Fruit fly (Drosophila melanogaster) whole organism, embryonic: ENCODE data around the gene Dap160.

Source experiments
- CG10543 ChIP-seq: fragments of 200-800 bp; sonication (Bioruptor generic); optimal IDR thresholded peaks from 3 replicates; lab custom pipeline; 2017; ENCODE audit warnings: missing biosample characterization, mild to moderate bottlenecking, missing genetic modification characterization, moderate library complexity
- CG10654 ChIP-seq: fragments of 200-800 bp; sonication (Bioruptor generic); optimal IDR thresholded peaks from 2 replicates; lab custom pipeline; 2016; ENCODE audit warnings: missing biosample characterization, missing genetic modification characterization
- CG12104 ChIP-seq: fragments of 200-800 bp; sonication (Bioruptor generic); optimal IDR thresholded peaks from 3 replicates; lab custom pipeline; 2016; ENCODE audit warnings: missing biosample characterization, missing genetic modification characterization
- CG12236 ChIP-seq: fragments of 200-800 bp; sonication (Bioruptor generic); optimal IDR thresholded peaks from 2 replicates; lab custom pipeline; 2016; ENCODE audit warnings: missing biosample characterization, missing genetic modification characterization
- CG13123 ChIP-seq: fragments of 200-800 bp; sonication (Bioruptor generic); optimal IDR thresholded peaks from 2 replicates; lab custom pipeline; 2016; ENCODE audit warnings: missing biosample characterization, missing genetic modification characterization
- CG14667 ChIP-seq: fragments of 200-800 bp; sonication (Bioruptor generic); IDR thresholded peaks from 2 replicates; pipeline ENCODE4 v1.3.6; 2022; ENCODE audit warnings: missing biosample characterization, missing genetic modification characterization
- CG15011 ChIP-seq: fragments of 200-800 bp; sonication (Bioruptor generic); optimal IDR thresholded peaks from 3 replicates; lab custom pipeline; 2018; ENCODE audit warnings: missing biosample characterization, mild to moderate bottlenecking, missing genetic modification characterization
- CG1602 ChIP-seq: fragments of 200-800 bp; sonication (Bioruptor generic); optimal IDR thresholded peaks from 3 replicates; lab custom pipeline; 2016; ENCODE audit warnings: missing biosample characterization, missing genetic modification characterization
- CG17568 ChIP-seq: fragments of 200-800 bp; sonication (Bioruptor generic); optimal IDR thresholded peaks from 2 replicates; lab custom pipeline; 2018; ENCODE audit warnings: missing biosample characterization, mild to moderate bottlenecking, missing genetic modification characterization, moderate library complexity
- CG18011 ChIP-seq: fragments of 200-800 bp; sonication (Bioruptor generic); optimal IDR thresholded peaks from 2 replicates; lab custom pipeline; 2017; ENCODE audit warnings: missing biosample characterization, missing genetic modification characterization, mild to moderate bottlenecking, moderate library complexity, missing genotype
- CG1832 ChIP-seq: fragments of 200-800 bp; sonication (Bioruptor generic); optimal IDR thresholded peaks from 2 replicates; lab custom pipeline; 2017; ENCODE audit warnings: missing biosample characterization, mild to moderate bottlenecking, missing genetic modification characterization, inconsistent platforms
- CG2199 ChIP-seq: fragments of 200-800 bp; sonication (Bioruptor generic); IDR thresholded peaks from 3 replicates; pipeline ENCODE4 v1.3.6; 2022; ENCODE audit warnings: missing biosample characterization, missing genetic modification characterization
- CG30403 ChIP-seq: fragments of 200-800 bp; sonication (Bioruptor generic); optimal IDR thresholded peaks from 3 replicates; lab custom pipeline; 2016; ENCODE audit warnings: missing biosample characterization, missing genetic modification characterization
- CG34224 ChIP-seq: fragments of 200-800 bp; sonication (Bioruptor generic); IDR thresholded peaks from 3 replicates; pipeline ENCODE4 v1.3.6; 2022; ENCODE audit warnings: missing biosample characterization, missing genetic modification characterization; ENCODE audit not compliant: partially characterized antibody
- CG3847 ChIP-seq: fragments of 200-800 bp; sonication (Bioruptor generic); IDR thresholded peaks from 2 replicates; pipeline ENCODE4 v1.3.6; 2022; ENCODE audit warnings: missing biosample characterization, missing genetic modification characterization
- CG3995 ChIP-seq: fragments of 200-800 bp; sonication (Bioruptor generic); optimal IDR thresholded peaks from 3 replicates; lab custom pipeline; 2016; ENCODE audit warnings: missing biosample characterization, missing genetic modification characterization
- CG4854 ChIP-seq: fragments of 200-800 bp; sonication (Bioruptor generic); optimal IDR thresholded peaks from 2 replicates; lab custom pipeline; 2016; ENCODE audit warnings: missing biosample characterization, missing genetic modification characterization, inconsistent platforms
- CG9215 ChIP-seq: fragments of 200-800 bp; sonication (Bioruptor generic); IDR thresholded peaks from 2 replicates; pipeline ENCODE4 v1.3.6; 2022; ENCODE audit warnings: missing biosample characterization, missing genetic modification characterization
- CHES-1-like ChIP-seq: fragments of 200-800 bp; sonication (Bioruptor generic); optimal IDR thresholded peaks from 2 replicates; lab custom pipeline; 2016; ENCODE audit warnings: missing biosample characterization, missing genetic modification characterization
- CoRest ChIP-seq: fragments of 200-800 bp; sonication (Bioruptor generic); optimal IDR thresholded peaks from 3 replicates; lab custom pipeline; 2018; ENCODE audit warnings: missing biosample characterization, mild to moderate bottlenecking, missing genetic modification characterization, moderate library complexity
- Dek ChIP-seq: fragments of 200-800 bp; sonication (Bioruptor generic); optimal IDR thresholded peaks from 3 replicates; lab custom pipeline; 2019; ENCODE audit warnings: missing biosample characterization, mild to moderate bottlenecking, missing genetic modification characterization, moderate library complexity
- ERR ChIP-seq: fragments of 200-800 bp; sonication (Bioruptor generic); optimal IDR thresholded peaks from 2 replicates; lab custom pipeline; 2016; ENCODE audit warnings: missing biosample characterization, missing genetic modification characterization
- Gsc ChIP-seq: fragments of 200-800 bp; sonication (Bioruptor generic); IDR thresholded peaks from 2 replicates; pipeline ENCODE4 v1.3.6; 2022; ENCODE audit warnings: missing biosample characterization, missing genetic modification characterization
- HLH54F ChIP-seq: fragments of 200-800 bp; sonication (Bioruptor generic); optimal IDR thresholded peaks from 3 replicates; lab custom pipeline; 2016; ENCODE audit warnings: missing biosample characterization, missing genetic modification characterization
- HmgD ChIP-seq: fragments of 200-800 bp; sonication (Bioruptor generic); optimal IDR thresholded peaks from 3 replicates; lab custom pipeline; 2016; ENCODE audit warnings: missing biosample characterization, missing genetic modification characterization
- Kr ChIP-seq: fragments of 200-800 bp; sonication (Bioruptor generic); optimal IDR thresholded peaks from 2 replicates; lab custom pipeline; 2017; ENCODE audit warnings: missing biosample characterization, mild to moderate bottlenecking, missing genetic modification characterization
- NC2β ChIP-seq: fragments of 200-800 bp; sonication (Bioruptor generic); optimal IDR thresholded peaks from 2 replicates; lab custom pipeline; 2016; ENCODE audit warnings: missing biosample characterization, missing genetic modification characterization
- Optix ChIP-seq: fragments of 200-800 bp; sonication (Bioruptor generic); IDR thresholded peaks from 3 replicates; pipeline ENCODE4 v1.3.6; 2022; ENCODE audit warnings: missing biosample characterization, missing genetic modification characterization
- Rfx ChIP-seq: fragments of 200-800 bp; sonication (Bioruptor generic); IDR thresholded peaks from 2 replicates; pipeline ENCODE4 v1.3.6; 2022; ENCODE audit warnings: missing biosample characterization, missing genetic modification characterization
- abd-A ChIP-seq: fragments of 200-800 bp; sonication (Bioruptor generic); optimal IDR thresholded peaks from 3 replicates; lab custom pipeline; 2019; ENCODE audit warnings: missing biosample characterization, mild to moderate bottlenecking, missing genetic modification characterization, moderate library complexity
- ac ChIP-seq: fragments of 200-800 bp; sonication (Bioruptor generic); optimal IDR thresholded peaks from 3 replicates; lab custom pipeline; 2017; ENCODE audit warnings: missing biosample characterization, mild to moderate bottlenecking, missing genetic modification characterization
- amos ChIP-seq: fragments of 200-800 bp; sonication (Bioruptor generic); IDR thresholded peaks from 2 replicates; pipeline ENCODE4 v1.3.6; 2022; ENCODE audit warnings: missing biosample characterization, missing genetic modification characterization; ENCODE audit not compliant: partially characterized antibody
- dm ChIP-seq: fragments of 200-800 bp; sonication (Bioruptor generic); optimal IDR thresholded peaks from 3 replicates; lab custom pipeline; 2016; ENCODE audit warnings: missing biosample characterization, missing genetic modification characterization
- eve ChIP-seq, 2 experiments: fragments of >200 bp; optimal IDR thresholded peaks; 2 replicates each; lab custom pipeline; 2017; ENCODE audit warnings: missing biosample characterization in 2 of 2, missing genetic modification characterization in 2 of 2
- exex ChIP-seq: fragments of 200-800 bp; sonication (Bioruptor generic); optimal IDR thresholded peaks from 4 replicates; lab custom pipeline; 2018; ENCODE audit warnings: missing biosample characterization, mild to moderate bottlenecking, missing genetic modification characterization, moderate library complexity
- ftz-f1 ChIP-seq: fragments of 200-800 bp; sonication (Bioruptor generic); optimal IDR thresholded peaks from 2 replicates; lab custom pipeline; 2016; ENCODE audit warnings: missing biosample characterization, missing genetic modification characterization
- gcm ChIP-seq: fragments of 200-800 bp; sonication (Bioruptor generic); optimal IDR thresholded peaks from 2 replicates; lab custom pipeline; 2019; ENCODE audit warnings: missing biosample characterization, mild to moderate bottlenecking, missing genetic modification characterization, moderate library complexity
- h ChIP-seq: fragments of >200 bp; optimal IDR thresholded peaks from 2 replicates; lab custom pipeline; 2017
- ham ChIP-seq: fragments of 200-800 bp; sonication (Bioruptor generic); IDR thresholded peaks from 2 replicates; pipeline ENCODE4 v1.3.6; 2022; ENCODE audit warnings: missing biosample characterization, missing genetic modification characterization
- ind ChIP-seq: fragments of 200-800 bp; sonication (Bioruptor generic); optimal IDR thresholded peaks from 3 replicates; lab custom pipeline; 2016; ENCODE audit warnings: missing biosample characterization, missing genetic modification characterization
- luna ChIP-seq: fragments of 200-800 bp; sonication (Bioruptor generic); optimal IDR thresholded peaks from 2 replicates; lab custom pipeline; 2016; ENCODE audit warnings: missing biosample characterization, missing genetic modification characterization
- mld ChIP-seq: fragments of 200-800 bp; sonication (Bioruptor generic); IDR thresholded peaks from 3 replicates; pipeline ENCODE4 v1.3.6; 2022; ENCODE audit warnings: missing biosample characterization, missing genetic modification characterization; ENCODE audit not compliant: partially characterized antibody
- nerfin-2 ChIP-seq: fragments of 200-800 bp; sonication (Bioruptor generic); IDR thresholded peaks from 2 replicates; pipeline ENCODE4 v1.3.6; 2022; ENCODE audit warnings: missing biosample characterization, missing genetic modification characterization; ENCODE audit not compliant: partially characterized antibody
- pum ChIP-seq: fragments of 200-800 bp; sonication (Bioruptor generic); optimal IDR thresholded peaks from 2 replicates; lab custom pipeline; 2016; ENCODE audit warnings: missing biosample characterization, missing genetic modification characterization
- repo ChIP-seq: fragments of 200-800 bp; sonication (Bioruptor generic); optimal IDR thresholded peaks from 2 replicates; lab custom pipeline; 2016; ENCODE audit warnings: missing biosample characterization, missing genetic modification characterization
- rib ChIP-seq: fragments of 200-800 bp; sonication (Bioruptor generic); IDR thresholded peaks from 2 replicates; pipeline ENCODE4 v1.3.6; 2022; ENCODE audit warnings: missing biosample characterization, missing genetic modification characterization
- scrt ChIP-seq: fragments of 200-800 bp; sonication (Bioruptor generic); optimal IDR thresholded peaks from 2 replicates; lab custom pipeline; 2018; ENCODE audit warnings: missing biosample characterization, mild to moderate bottlenecking, missing genetic modification characterization, moderate library complexity
- sim ChIP-seq: fragments of 200-800 bp; sonication (Bioruptor generic); IDR thresholded peaks from 2 replicates; pipeline ENCODE4 v1.3.6; 2022; ENCODE audit warnings: missing biosample characterization, missing genetic modification characterization
- tll ChIP-seq, 2 experiments: fragments of 200-800 bp in 1 of 2; fragments of >200 bp in 1 of 2; sonication (Bioruptor generic) in 1 of 2; optimal IDR thresholded peaks; 2 replicates each; lab custom pipeline; 2017 to 2019; ENCODE audit warnings: missing biosample characterization in 2 of 2, missing genetic modification characterization in 2 of 2, mild to moderate bottlenecking in 1 of 2, moderate library complexity in 1 of 2
- wor ChIP-seq: fragments of 200-800 bp; sonication (Bioruptor generic); IDR thresholded peaks from 2 replicates; pipeline ENCODE4 v1.3.6; 2022; ENCODE audit warnings: missing biosample characterization, missing genetic modification characterization
- z ChIP-seq: fragments of 200-800 bp; sonication (Bioruptor generic); IDR thresholded peaks from 3 replicates; pipeline ENCODE4 v1.3.6; 2022; ENCODE audit warnings: missing biosample characterization, missing genetic modification characterization

Gene Dap160

dm6 chr2L:21163311-21163842, 21.2 kb upstream of the Dap160 start, which contains the start of gene Noc2 (continued):
- no peak for TF ChIP-seq Dek
- TF ChIP-seq CG12104: no peak
- no peak for TF ChIP-seq CG10654 (GFP tag; lab: Kevin White, UChicago)
- TF ChIP-seq ERR (GFP tag; lab: Kevin White, UChicago): no peak
- TF ChIP-seq CG9215 (GFP tag; lab: Robert Waterston, UW): peak; percentile 36; the same call in 1 of the 2 replicates
- no peak for TF ChIP-seq wor (GFP tag; lab: Robert Waterston, UW)
- peak; percentile 45 for TF ChIP-seq CG10543
- TF ChIP-seq HLH54F: peak; percentile 29
- TF ChIP-seq CoRest (tag; lab: Kevin White, UChicago): peak; percentile 60
- no peak for TF ChIP-seq CG17568 (GFP tag; lab: Kevin White, UChicago)
- TF ChIP-seq CG34224 (GFP tag; lab: Robert Waterston, UW): 0 out of 3 replicates have a peak, but pooled peaks have one; percentile 2
- no peak for TF ChIP-seq scrt (GFP tag; lab: Kevin White, UChicago)
- no peak for TF ChIP-seq gcm (GFP tag; lab: Kevin White, UChicago)
- no peak for TF ChIP-seq CG18011 (GFP tag; lab: Kevin White, UChicago)
- TF ChIP-seq nerfin-2 (GFP tag; lab: Robert Waterston, UW): no peak
- TF ChIP-seq ham (GFP tag; lab: Robert Waterston, UW): no peak
- peak; percentile 1 for TF ChIP-seq HmgD (GFP tag; lab: Kevin White, UChicago)
- TF ChIP-seq Rfx (GFP tag; lab: Robert Waterston, UW): peak; percentile 68; the same call in 1 of the 2 replicates
- no peak for TF ChIP-seq CG15011 (GFP tag; lab: Kevin White, UChicago)
- no peak for TF ChIP-seq z
- TF ChIP-seq repo (GFP tag; lab: Kevin White, UChicago): no peak
- TF ChIP-seq CG3995 (GFP tag; lab: Kevin White, UChicago): no peak
- TF ChIP-seq eve (GFP tag; optimal IDR thresholded peaks at IDR 0.05; lab: Kevin White, UChicago): no peak
- peak; percentile 24 for TF ChIP-seq CG1602 (GFP tag; lab: Kevin White, UChicago)
- peak; percentile 96 for TF ChIP-seq dm
- no peak for TF ChIP-seq abd-A (tag; lab: Kevin White, UChicago)
- TF ChIP-seq Kr: no peak
- TF ChIP-seq ftz-f1 (GFP tag; lab: Kevin White, UChicago): no peak
- no peak for TF ChIP-seq ac
- TF ChIP-seq CG2199 (GFP tag; lab: Robert Waterston, UW): no peak
- peak; percentile 21 for TF ChIP-seq CHES-1-like (GFP tag; lab: Kevin White, UChicago)
- TF ChIP-seq CG30403 (GFP tag; lab: Kevin White, UChicago): peak; percentile 63
- TF ChIP-seq h (lab: Kevin White, UChicago): no peak
- TF ChIP-seq mld (GFP tag; lab: Robert Waterston, UW): no peak
- TF ChIP-seq Optix (GFP tag; lab: Robert Waterston, UW): no peak
- no peak for TF ChIP-seq CG4854 (GFP tag; lab: Kevin White, UChicago)
- no peak; the same call in 1 of the 2 replicates for TF ChIP-seq Gsc (GFP tag; lab: Robert Waterston, UW)
- no peak for TF ChIP-seq NC2β (GFP tag; lab: Kevin White, UChicago)
- TF ChIP-seq amos (GFP tag; lab: Robert Waterston, UW): peak; percentile 4; the same call in 1 of the 2 replicates
- no peak for TF ChIP-seq CG12236 (GFP tag; lab: Kevin White, UChicago)
- peak; percentile 51 for TF ChIP-seq pum (GFP tag; lab: Kevin White, UChicago)
- no peak for TF ChIP-seq exex (tag; lab: Kevin White, UChicago)
- no peak for TF ChIP-seq luna
- TF ChIP-seq tll (GFP tag; optimal IDR thresholded peaks at IDR 0.05; lab: Kevin White, UChicago): no peak
- TF ChIP-seq sim: no peak
- no peak for TF ChIP-seq CG13123
- TF ChIP-seq rib (GFP tag; lab: Robert Waterston, UW): no peak
- TF ChIP-seq CG14667 (GFP tag; lab: Robert Waterston, UW): peak; percentile 43
- no peak for TF ChIP-seq CG1832 (GFP tag; lab: Kevin White, UChicago)
- TF ChIP-seq ind (GFP tag; lab: Kevin White, UChicago): peak; percentile 63
- peak; percentile 54 for TF ChIP-seq CG3847 (GFP tag; lab: Robert Waterston, UW)
